Worm (Caenorhabditis elegans) whole organism, early embryonic: ENCODE measurements around the gene C17H12.10.

Experiments used
- B0310.2 ChIP-seq: sonication (generic microtip); optimal IDR thresholded peaks from 2 replicates; lab custom pipeline; 2016; ENCODE audit warnings: mild to moderate bottlenecking, missing genetic modification characterization, missing compliant biosample characterization
- F13C5.2 ChIP-seq: sonication (generic microtip); optimal IDR thresholded peaks from 2 replicates; lab custom pipeline; 2017; ENCODE audit warnings: mild to moderate bottlenecking, missing genetic modification characterization, inconsistent platforms, missing compliant biosample characterization
- aly-1 ChIP-seq: sonication (generic microtip); optimal IDR thresholded peaks from 2 replicates; lab custom pipeline; 2016; ENCODE audit warnings: missing genetic modification characterization, missing compliant biosample characterization
- ama-1 ChIP-seq: fragments of 150-350 bp; optimal IDR thresholded peaks from 2 replicates; lab custom pipeline; 2014
- ceh-13 ChIP-seq: fragments of 200-800 bp; sonication (Bioruptor generic); optimal IDR thresholded peaks from 2 replicates; lab custom pipeline; 2018; ENCODE audit warnings: mild to moderate bottlenecking, missing genetic modification characterization, missing compliant biosample characterization
- ceh-36 ChIP-seq: sonication (generic microtip); optimal IDR thresholded peaks from 2 replicates; lab custom pipeline; 2016; ENCODE audit warnings: missing genetic modification characterization, inconsistent platforms, missing compliant biosample characterization
- ets-7 ChIP-seq: sonication (generic microtip); optimal IDR thresholded peaks from 2 replicates; lab custom pipeline; 2016; ENCODE audit warnings: missing genotype, missing genetic modification characterization, missing compliant biosample characterization
- flt-1 ChIP-seq: fragments of 200-800 bp; sonication (Bioruptor generic); IDR thresholded peaks from 2 replicates; pipeline ENCODE4 v1.3.6; 2022; ENCODE audit warnings: missing genetic modification characterization, missing compliant biosample characterization
- hmbx-1 ChIP-seq: sonication (generic microtip); optimal IDR thresholded peaks from 2 replicates; lab custom pipeline; 2016; ENCODE audit warnings: mild to moderate bottlenecking, missing genetic modification characterization, missing compliant biosample characterization
- hmg-4 ChIP-seq: fragments of 200-800 bp; sonication (Bioruptor generic); optimal IDR thresholded peaks from 2 replicates; lab custom pipeline; 2018; ENCODE audit warnings: mild to moderate bottlenecking, missing genetic modification characterization, missing compliant biosample characterization
- hnd-1 ChIP-seq: sonication (generic microtip); optimal IDR thresholded peaks from 2 replicates; lab custom pipeline; 2016; ENCODE audit warnings: missing genetic modification characterization, missing compliant biosample characterization
- pes-1 ChIP-seq: fragments of 200-800 bp; sonication (Bioruptor generic); IDR thresholded peaks from 2 replicates; pipeline ENCODE4 v1.3.6; 2022; ENCODE audit warnings: missing genetic modification reagents, missing genetic modification characterization, missing compliant biosample characterization
- scrt-1 ChIP-seq: fragments of 200-800 bp; sonication (Bioruptor generic); IDR thresholded peaks from 2 replicates; pipeline ENCODE4 v1.3.6; 2022; ENCODE audit warnings: missing genetic modification characterization, missing compliant biosample characterization
- sea-1 ChIP-seq: fragments of 200-800 bp; sonication (Bioruptor generic); conservative IDR thresholded peaks from 2 replicates; pipeline ENCODE4 v1.3.6; 2022; ENCODE audit warnings: missing genetic modification characterization, missing compliant biosample characterization
- tbx-11 ChIP-seq: fragments of 200-800 bp; sonication (Bioruptor generic); IDR thresholded peaks from 2 replicates; pipeline ENCODE4 v1.3.6; 2022; ENCODE audit warnings: missing genetic modification characterization, missing compliant biosample characterization
- tbx-37 ChIP-seq: fragments of 200-800 bp; sonication (Bioruptor generic); conservative IDR thresholded peaks from 2 replicates; pipeline ENCODE4 v1.3.6; 2022; ENCODE audit warnings: missing genetic modification reagents, missing genetic modification characterization, missing compliant biosample characterization
- tra-4 ChIP-seq: sonication (generic microtip); optimal IDR thresholded peaks from 2 replicates; lab custom pipeline; 2017; ENCODE audit warnings: missing genetic modification characterization, missing compliant biosample characterization

Gene C17H12.10

ce11 chrIV:6832194-6832593, 25.6 kb downstream of the C17H12.10 start:
- TF ChIP-seq sea-1 (GFP tag; lab: Robert Waterston, UW), result no peak

- TF ChIP-seq tbx-11 (no peak), aly-1 (no peak), tbx-37 (GFP tag; lab: Robert Waterston, UW) (no peak), ets-7 (tag; lab: Kevin White, UChicago) (no peak), hnd-1 (tag; lab: Kevin White, UChicago) (no peak), ama-1 (lab: Kevin White, UChicago) (no peak), tra-4 (tag; lab: Kevin White, UChicago) (no peak), ceh-13 (GFP tag; lab: Kevin White, UChicago) (no peak), flt-1 (GFP tag; lab: Robert Waterston, UW) (no peak), scrt-1 (no peak), hmg-4 (no peak), pes-1 (no peak), sea-1 (GFP tag; lab: Robert Waterston, UW) (no peak), B0310.2 (tag; lab: Kevin White, UChicago) (no peak), hmbx-1 (tag; lab: Kevin White, UChicago) (no peak), F13C5.2 (tag; lab: Kevin White, UChicago) (no peak), ceh-36 (tag; lab: Kevin White, UChicago) (no peak)
Observed at ce11 chrIV:6833617-6834016, 27.0 kb downstream of the C17H12.10 start.

ce11 chrIV:6834705-6835104, 28.1 kb downstream of the C17H12.10 start:
- no peak for TF ChIP-seq tbx-11
- TF ChIP-seq hnd-1 (tag; lab: Kevin White, UChicago), result no peak
- no peak for TF ChIP-seq sea-1 (GFP tag; lab: Robert Waterston, UW)
- no peak for TF ChIP-seq ama-1 (lab: Kevin White, UChicago)
- TF ChIP-seq ceh-13 (GFP tag; lab: Kevin White, UChicago), result no peak
- no peak for TF ChIP-seq ceh-36 (tag; lab: Kevin White, UChicago)
- no peak for TF ChIP-seq tbx-37 (GFP tag; lab: Robert Waterston, UW)
- TF ChIP-seq tra-4 (tag; lab: Kevin White, UChicago), result no peak
- TF ChIP-seq flt-1 (GFP tag; lab: Robert Waterston, UW), result no peak
- TF ChIP-seq scrt-1, result no peak
- TF ChIP-seq aly-1, result no peak

- TF ChIP-seq ets-7 (tag; lab: Kevin White, UChicago) (no peak), flt-1 (GFP tag; lab: Robert Waterston, UW) (no peak), ceh-13 (GFP tag; lab: Kevin White, UChicago) (no peak), hmbx-1 (tag; lab: Kevin White, UChicago) (no peak), aly-1 (no peak), ama-1 (lab: Kevin White, UChicago) (no peak)
Observed at ce11 chrIV:6836769-6837168, 30.2 kb downstream of the C17H12.10 start.

ce11 chrIV:6839091-6839522, 32.5 kb downstream of the C17H12.10 start:
- TF ChIP-seq ceh-36 (tag; lab: Kevin White, UChicago) (no peak), B0310.2 (tag; lab: Kevin White, UChicago) (no peak), F13C5.2 (tag; lab: Kevin White, UChicago) (no peak), tbx-37 (GFP tag; lab: Robert Waterston, UW) (no peak), hmbx-1 (tag; lab: Kevin White, UChicago) (no peak)

ce11 chrIV:6841562-6842282, 35.1 kb downstream of the C17H12.10 start:
- no peak for TF ChIP-seq scrt-1
- no peak for TF ChIP-seq ceh-13 (GFP tag; lab: Kevin White, UChicago)
- no peak for TF ChIP-seq B0310.2 (tag; lab: Kevin White, UChicago)
- no peak for TF ChIP-seq ama-1 (lab: Kevin White, UChicago)
- no peak for TF ChIP-seq tra-4 (tag; lab: Kevin White, UChicago)
- no peak for TF ChIP-seq F13C5.2 (tag; lab: Kevin White, UChicago)
- TF ChIP-seq hmg-4, result no peak
- TF ChIP-seq ceh-36 (tag; lab: Kevin White, UChicago), result no peak

- TF ChIP-seq ama-1 (lab: Kevin White, UChicago) (no peak), aly-1 (no peak), scrt-1 (no peak), hmbx-1 (tag; lab: Kevin White, UChicago) (no peak), tbx-11 (no peak), hmg-4 (no peak), sea-1 (GFP tag; lab: Robert Waterston, UW) (no peak), tbx-37 (GFP tag; lab: Robert Waterston, UW) (no peak), hnd-1 (tag; lab: Kevin White, UChicago) (no peak), ceh-36 (tag; lab: Kevin White, UChicago) (no peak), ets-7 (tag; lab: Kevin White, UChicago) (no peak), tra-4 (tag; lab: Kevin White, UChicago) (no peak), pes-1 (no peak), flt-1 (GFP tag; lab: Robert Waterston, UW) (no peak)
Observed at ce11 chrIV:6842470-6843008, 35.9 kb downstream of the C17H12.10 start, which contains the start of gene lip-1. Gene lip-1, plus strand, starts transcription at chrIV:6842958.

- TF ChIP-seq hmg-4 (no peak), ceh-36 (tag; lab: Kevin White, UChicago) (no peak), sea-1 (GFP tag; lab: Robert Waterston, UW) (no peak), ceh-13 (GFP tag; lab: Kevin White, UChicago) (no peak), tbx-37 (GFP tag; lab: Robert Waterston, UW) (no peak), aly-1 (no peak), hnd-1 (tag; lab: Kevin White, UChicago) (no peak), hmbx-1 (tag; lab: Kevin White, UChicago) (no peak), B0310.2 (tag; lab: Kevin White, UChicago) (no peak), pes-1 (no peak), scrt-1 (no peak), tbx-11 (no peak), flt-1 (GFP tag; lab: Robert Waterston, UW) (no peak)
Observed at ce11 chrIV:6852727-6853126, 46.1 kb downstream of the C17H12.10 start.
